Fruit fly (Drosophila melanogaster): ENCODE data around the gene kst.

The kst gene

DNA sequence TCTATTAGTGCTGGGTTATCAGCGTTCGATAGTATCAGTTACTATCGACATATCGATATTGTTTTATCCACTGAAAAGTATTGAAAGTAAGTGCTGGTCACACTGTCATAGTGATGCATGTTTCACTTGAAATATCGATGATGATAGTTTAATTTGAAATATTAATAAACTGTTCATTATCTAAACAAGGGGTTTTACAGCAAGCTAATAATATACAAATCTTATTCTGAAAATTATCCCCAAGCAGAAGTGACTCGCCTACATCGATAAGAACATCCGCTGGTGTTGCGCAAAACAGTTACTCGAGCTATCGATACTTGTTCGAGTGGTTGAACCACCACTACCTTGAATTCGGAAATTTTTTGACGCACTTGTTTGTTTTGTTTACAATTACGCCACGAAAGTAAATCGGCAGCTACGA, 17.4 kb upstream of the kst start, which contains the start of the genes PIG-C, CG12016 and Dpm2 (continued):
- TF ChIP-seq CG6854 (GFP tag; optimal IDR thresholded peaks at IDR 0.05) (no peak), ac (GFP tag; optimal IDR thresholded peaks at IDR 0.05) (no peak), trh (GFP tag; optimal IDR thresholded peaks at IDR 0.05) (peak; percentile 28), HmgZ (tag; optimal IDR thresholded peaks at IDR 0.05) (peak; percentile 78), CG8388 (GFP tag; optimal IDR thresholded peaks at IDR 0.05) (peak; percentile 30), cad (GFP tag; optimal IDR thresholded peaks at IDR 0.05) (no peak), CG9817 (tag; optimal IDR thresholded peaks at IDR 0.05) (peak; percentile 79), CG1529 (GFP tag; optimal IDR thresholded peaks at IDR 0.05) (no peak), CG32767 (GFP tag; IDR thresholded peaks at IDR 0.05) (no peak), CG1832 (GFP tag; optimal IDR thresholded peaks at IDR 0.05) (no peak), usp (GFP tag; optimal IDR thresholded peaks at IDR 0.05) (no peak), zfh1 (GFP tag; IDR thresholded peaks at IDR 0.05) (peak; percentile 51; the same call in 1 of the 3 replicates), CG8478 (optimal IDR thresholded peaks at IDR 0.05) (no peak), CG9437 (GFP tag; optimal IDR thresholded peaks at IDR 0.05) (peak; percentile 14), Lhr (GFP tag; optimal IDR thresholded peaks at IDR 0.05) (peak; percentile 59), CG15696 (tag; optimal IDR thresholded peaks at IDR 0.05) (peak; percentile 68), mirr (GFP tag; optimal IDR thresholded peaks at IDR 0.05) (peak; percentile 45), CG32772 (GFP tag; IDR thresholded peaks at IDR 0.05) (peak; percentile 57; the same call in 1 of the 2 replicates), lab (GFP tag; optimal IDR thresholded peaks at IDR 0.05) (peak; percentile 68), CG8944 (GFP tag; optimal IDR thresholded peaks at IDR 0.05) (peak; percentile 70), fd96Cb (tag; optimal IDR thresholded peaks at IDR 0.05) (peak; percentile 45), Oli (tag; optimal IDR thresholded peaks at IDR 0.05) (peak; percentile 28), CG17328 (GFP tag; IDR thresholded peaks at IDR 0.05) (0 out of 2 replicates have a peak, but pooled peaks have one; percentile 28), CG6791 (GFP tag; IDR thresholded peaks at IDR 0.05; ENCODE audit: partially characterized antibody) (peak; percentile 95), CG2712 (tag; optimal IDR thresholded peaks at IDR 0.05) (peak; percentile 81), ATbp (GFP tag; optimal IDR thresholded peaks at IDR 0.05) (no peak), CG13123 (GFP tag; optimal IDR thresholded peaks at IDR 0.05) (peak; percentile 50), dimm (GFP tag; IDR thresholded peaks at IDR 0.05) (no peak), CG15601 (tag; optimal IDR thresholded peaks at IDR 0.05) (peak; percentile 69), gcm (GFP tag; optimal IDR thresholded peaks at IDR 0.05) (peak; percentile 50), grau (tag; optimal IDR thresholded peaks at IDR 0.05) (peak; percentile 77), ase (GFP tag; IDR thresholded peaks at IDR 0.05) (peak; percentile 50; the same call in 1 of the 3 replicates), gfzf (GFP tag; optimal IDR thresholded peaks at IDR 0.05) (peak; percentile 68), Spps (tag; optimal IDR thresholded peaks at IDR 0.05) (no peak), chm (GFP tag; IDR thresholded peaks at IDR 0.05) (no peak), CG11696 (GFP tag; IDR thresholded peaks at IDR 0.05) (no peak), mld (GFP tag; IDR thresholded peaks at IDR 0.05; ENCODE audit: partially characterized antibody) (peak; percentile 79; the same call in 2 of the 3 replicates), D19B (GFP tag; optimal IDR thresholded peaks at IDR 0.05) (no peak), Xrp1 (GFP tag; IDR thresholded peaks at IDR 0.05) (peak; percentile 53; the same call in 1 of the 2 replicates), slp2 (GFP tag; optimal IDR thresholded peaks at IDR 0.05) (peak; percentile 66), CG9876 (GFP tag; optimal IDR thresholded peaks at IDR 0.05) (peak; percentile 30), sd (tag; optimal IDR thresholded peaks at IDR 0.05) (no peak), ssp (GFP tag; IDR thresholded peaks at IDR 0.05) (peak; percentile 67; the same call in 1 of the 2 replicates), tx (GFP tag; optimal IDR thresholded peaks at IDR 0.05) (peak; percentile 70), CG7372 (GFP tag; IDR thresholded peaks at IDR 0.05) (peak; percentile 65), Fer2 (tag; optimal IDR thresholded peaks at IDR 0.05) (peak; percentile 62), CG9797 (GFP tag; optimal IDR thresholded peaks at IDR 0.05) (peak; percentile 79), CG13775 (GFP tag; optimal IDR thresholded peaks at IDR 0.05) (peak; percentile 69), gro (GFP tag; optimal IDR thresholded peaks at IDR 0.05) (peak; percentile 83), Elba2 (GFP tag; optimal IDR thresholded peaks at IDR 0.05) (peak; percentile 58), CG11723 (GFP tag; optimal IDR thresholded peaks at IDR 0.05) (no peak)
